Fruit fly (Drosophila melanogaster): ENCODE results near the gene Mon1.

DNA sequence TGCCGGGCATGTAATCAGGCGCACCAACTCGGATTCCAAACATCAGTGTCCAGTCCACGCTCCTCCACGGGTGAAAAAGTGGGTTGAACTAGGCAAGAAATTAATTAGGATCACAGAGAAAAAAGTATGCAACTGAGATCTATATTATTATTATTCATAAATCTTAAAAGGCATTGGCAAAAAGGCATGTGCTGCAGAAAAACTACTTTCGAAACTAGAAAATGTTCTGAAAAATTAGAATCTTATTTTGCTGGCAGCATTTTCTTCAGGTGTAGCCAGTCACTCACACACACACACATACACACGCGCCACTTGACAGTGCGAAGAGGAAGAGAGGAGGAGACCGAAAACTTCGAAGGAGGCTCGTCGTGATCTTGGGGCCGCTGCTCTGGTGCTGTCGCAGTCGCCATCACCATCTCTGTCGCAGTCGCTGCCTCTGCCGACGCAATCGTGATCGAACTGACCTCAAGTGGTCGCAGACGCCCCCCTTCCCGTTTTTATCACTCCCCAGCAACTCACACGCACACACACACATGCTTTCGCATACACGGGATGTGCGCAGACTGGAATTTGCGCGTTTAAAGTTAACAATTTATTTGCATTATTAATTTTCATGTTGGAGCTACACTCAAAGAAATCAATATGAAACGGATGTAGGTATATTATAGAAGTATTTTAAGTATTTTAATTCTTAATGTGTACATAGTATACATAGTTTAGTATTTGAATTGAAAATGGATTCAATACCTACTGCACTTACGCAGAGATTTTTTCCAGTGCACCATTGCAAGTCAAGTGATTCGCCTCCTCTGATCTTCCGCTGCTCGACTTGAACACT lies 37.2 kb downstream of the Mon1 start:
- TF ChIP-seq pad (GFP tag; optimal IDR thresholded peaks at IDR 0.05) (no peak), CG12768 (GFP tag; optimal IDR thresholded peaks at IDR 0.05) (peak; percentile 5), kay (GFP tag; ENCODE audit: borderline replicate concordance) (no peak), Mnt (GFP tag; optimal IDR thresholded peaks at IDR 0.05) (no peak), CG1620 (GFP tag; optimal IDR thresholded peaks at IDR 0.05) (no peak), Crg-1 (GFP tag; optimal IDR thresholded peaks at IDR 0.05) (no peak), CG11617 (GFP tag; optimal IDR thresholded peaks at IDR 0.05) (no peak), tj (GFP tag; optimal IDR thresholded peaks at IDR 0.05) (no peak), CG33017 (tag; optimal IDR thresholded peaks at IDR 0.05) (peak; percentile 42), cnc (optimal IDR thresholded peaks at IDR 0.05) (no peak), Clk (GFP tag; optimal IDR thresholded peaks at IDR 0.05) (no peak)

Measured in whole organism, adult.